Fruit fly (Drosophila melanogaster) whole organism, pupa: ENCODE results near the gene CG34448.

Source experiments
- CG10348 ChIP-seq: fragments of 200-800 bp; sonication (Bioruptor generic); IDR thresholded peaks from 2 replicates; pipeline ENCODE4 v1.3.6; 2022; ENCODE audit warnings: missing biosample characterization, missing genetic modification characterization
- CG12605 ChIP-seq: fragments of 200-800 bp; sonication (Bioruptor generic); IDR thresholded peaks from 2 replicates; pipeline ENCODE4 v1.3.6; 2022; ENCODE audit warnings: missing biosample characterization, missing genetic modification characterization
- CG13204 ChIP-seq: fragments of 200-800 bp; sonication (Bioruptor generic); optimal IDR thresholded peaks from 2 replicates; lab custom pipeline; 2018; ENCODE audit warnings: missing biosample characterization, mild to moderate bottlenecking, missing genetic modification characterization, moderate library complexity
- CG14655 ChIP-seq: fragments of 200-800 bp; sonication (Bioruptor generic); optimal IDR thresholded peaks from 3 replicates; lab custom pipeline; 2017; ENCODE audit warnings: mild to moderate bottlenecking, missing biosample characterization, missing genetic modification reagents, missing genetic modification characterization
- CG15710 ChIP-seq: fragments of 200-800 bp; sonication (Bioruptor generic); optimal IDR thresholded peaks from 2 replicates; lab custom pipeline; 2018; ENCODE audit warnings: missing biosample characterization, mild to moderate bottlenecking, missing genetic modification characterization, moderate library complexity
- CG17806 ChIP-seq: fragments of 200-800 bp; sonication (Bioruptor generic); optimal IDR thresholded peaks from 2 replicates; lab custom pipeline; 2018; ENCODE audit warnings: missing biosample characterization, mild to moderate bottlenecking, missing genetic modification characterization, moderate library complexity
- CG32121 ChIP-seq: fragments of 200-800 bp; sonication (Bioruptor generic); IDR thresholded peaks from 2 replicates; pipeline ENCODE4 v1.3.6; 2022; ENCODE audit warnings: missing biosample characterization, missing genetic modification characterization
- CG34367 ChIP-seq: fragments of 200-800 bp; sonication (Bioruptor generic); optimal IDR thresholded peaks from 2 replicates; lab custom pipeline; 2018; ENCODE audit warnings: missing biosample characterization, mild to moderate bottlenecking, missing genetic modification characterization
- CG4496 ChIP-seq: fragments of 200-800 bp; sonication (Bioruptor generic); IDR thresholded peaks from 3 replicates; pipeline ENCODE4 v1.3.6; 2022; ENCODE audit warnings: missing biosample characterization, missing genetic modification characterization
- CG8159 ChIP-seq: fragments of 200-800 bp; sonication (Bioruptor generic); optimal IDR thresholded peaks from 3 replicates; lab custom pipeline; 2018; ENCODE audit warnings: missing biosample characterization, mild to moderate bottlenecking, missing genetic modification characterization, moderate library complexity
- CG8301 ChIP-seq: fragments of 200-800 bp; sonication (Bioruptor generic); optimal IDR thresholded peaks from 2 replicates; lab custom pipeline; 2018; ENCODE audit warnings: missing biosample characterization, mild to moderate bottlenecking, missing genetic modification characterization
- CG9948 ChIP-seq: fragments of 200-800 bp; sonication (Bioruptor generic); optimal IDR thresholded peaks from 2 replicates; lab custom pipeline; 2018; ENCODE audit warnings: missing biosample characterization, mild to moderate bottlenecking, missing genetic modification characterization, moderate library complexity
- D1 ChIP-seq: fragments of 200-800 bp; sonication (Bioruptor generic); optimal IDR thresholded peaks from 2 replicates; lab custom pipeline; 2018; ENCODE audit warnings: missing biosample characterization, mild to moderate bottlenecking, missing genetic modification characterization, moderate library complexity
- EcR ChIP-seq: fragments of 200-800 bp; sonication (Bioruptor generic); optimal IDR thresholded peaks from 3 replicates; lab custom pipeline; 2019; ENCODE audit warnings: missing biosample characterization, missing genetic modification characterization, mild to moderate bottlenecking, moderate library complexity, missing genetic modification reagents
- Ets98B ChIP-seq: fragments of 200-800 bp; sonication (Bioruptor generic); IDR thresholded peaks from 2 replicates; pipeline ENCODE4 v1.3.6; 2022; ENCODE audit warnings: missing biosample characterization, missing genetic modification characterization
- Pif1A ChIP-seq: fragments of 200-800 bp; sonication (Bioruptor generic); optimal IDR thresholded peaks from 3 replicates; lab custom pipeline; 2016; ENCODE audit warnings: missing biosample characterization, missing genetic modification characterization
- Pif1B ChIP-seq: fragments of 200-800 bp; sonication (Bioruptor generic); optimal IDR thresholded peaks from 3 replicates; lab custom pipeline; 2016; ENCODE audit warnings: missing biosample characterization, missing genetic modification characterization
- Snoo ChIP-seq: fragments of 200-800 bp; sonication (Bioruptor generic); optimal IDR thresholded peaks from 3 replicates; lab custom pipeline; 2017; ENCODE audit warnings: missing biosample characterization, mild to moderate bottlenecking, missing genetic modification characterization, inconsistent platforms
- fd96Ca ChIP-seq: fragments of 200-800 bp; sonication (Bioruptor generic); IDR thresholded peaks from 3 replicates; pipeline ENCODE4 v1.3.6; 2022; ENCODE audit warnings: missing biosample characterization, missing genetic modification characterization
- gl ChIP-seq: fragments of 200-800 bp; sonication (Bioruptor generic); optimal IDR thresholded peaks from 2 replicates; lab custom pipeline; 2018; ENCODE audit warnings: missing biosample characterization, mild to moderate bottlenecking, missing genetic modification characterization
- rn ChIP-seq: fragments of 200-800 bp; sonication (Bioruptor generic); IDR thresholded peaks from 2 replicates; pipeline ENCODE4 v1.3.6; 2022; ENCODE audit warnings: missing biosample characterization, missing genetic modification characterization

The CG34448 gene

DNA sequence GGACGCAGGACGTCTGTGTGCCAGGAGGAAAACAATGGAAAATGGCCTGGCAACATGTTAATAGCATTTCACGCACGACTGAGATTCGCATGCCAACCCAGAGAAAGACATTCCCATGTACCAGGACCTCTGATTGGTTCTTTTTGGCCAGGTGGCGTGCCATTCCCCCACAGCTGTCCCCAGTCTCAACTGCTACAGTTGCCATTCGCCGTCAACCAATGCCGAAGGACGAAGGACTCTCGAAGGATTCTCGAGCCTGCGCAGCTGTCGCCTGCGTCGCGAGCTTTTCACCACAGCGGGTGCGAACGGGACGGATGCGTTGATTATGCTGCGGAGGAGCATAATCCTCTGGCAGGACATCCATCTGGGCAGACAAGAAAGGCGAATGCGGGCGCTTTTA is 17.9 kb downstream of the CG34448 start, which contains the start of gene VGlut:
VGlut (plus strand) TSS at position 399 of the 400 bp plus-strand sequence.
- no peak for TF ChIP-seq CG4496
- TF ChIP-seq CG32121 (GFP tag; lab: Robert Waterston, UW), result no peak
- TF ChIP-seq CG10348 (GFP tag; lab: Robert Waterston, UW), result no peak
- no peak for TF ChIP-seq CG14655 (GFP tag; lab: Kevin White, UChicago)
- TF ChIP-seq Pif1B, result no peak
- no peak for TF ChIP-seq EcR (GFP tag; lab: Kevin White, UChicago)
- no peak for TF ChIP-seq CG8159
- no peak for TF ChIP-seq CG13204 (GFP tag; lab: Kevin White, UChicago)
- no peak for TF ChIP-seq CG17806 (tag; lab: Kevin White, UChicago)
- no peak for TF ChIP-seq CG15710
- no peak for TF ChIP-seq D1 (tag; lab: Kevin White, UChicago)
- TF ChIP-seq Pif1A (GFP tag; lab: Kevin White, UChicago), result no peak
- TF ChIP-seq CG8301, result no peak
- no peak for TF ChIP-seq CG34367 (tag; lab: Kevin White, UChicago)
- TF ChIP-seq Snoo (tag; lab: Kevin White, UChicago), result no peak
- TF ChIP-seq, all 21 proteins: peak for 0

dm6 chr2L:2398459-2398858 is 19.3 kb downstream of the CG34448 start:
- TF ChIP-seq CG13204 (GFP tag; lab: Kevin White, UChicago) (no peak), CG12605 (GFP tag; lab: Robert Waterston, UW) (no peak), EcR (GFP tag; lab: Kevin White, UChicago) (no peak), CG34367 (tag; lab: Kevin White, UChicago) (no peak), Ets98B (GFP tag; lab: Robert Waterston, UW) (no peak), Pif1A (GFP tag; lab: Kevin White, UChicago) (no peak), CG14655 (GFP tag; lab: Kevin White, UChicago) (no peak), CG4496 (no peak), CG8301 (no peak), fd96Ca (GFP tag; lab: Robert Waterston, UW) (no peak), CG9948 (tag; lab: Kevin White, UChicago) (no peak), D1 (tag; lab: Kevin White, UChicago) (no peak), gl (tag; lab: Kevin White, UChicago) (no peak), rn (GFP tag; lab: Robert Waterston, UW) (no peak)

dm6 chr2L:2397080-2397479 is 20.7 kb downstream of the CG34448 start:
- TF ChIP-seq CG8159, result peak; percentile 21
- TF ChIP-seq CG34367 (tag; lab: Kevin White, UChicago), result no peak

DNA sequence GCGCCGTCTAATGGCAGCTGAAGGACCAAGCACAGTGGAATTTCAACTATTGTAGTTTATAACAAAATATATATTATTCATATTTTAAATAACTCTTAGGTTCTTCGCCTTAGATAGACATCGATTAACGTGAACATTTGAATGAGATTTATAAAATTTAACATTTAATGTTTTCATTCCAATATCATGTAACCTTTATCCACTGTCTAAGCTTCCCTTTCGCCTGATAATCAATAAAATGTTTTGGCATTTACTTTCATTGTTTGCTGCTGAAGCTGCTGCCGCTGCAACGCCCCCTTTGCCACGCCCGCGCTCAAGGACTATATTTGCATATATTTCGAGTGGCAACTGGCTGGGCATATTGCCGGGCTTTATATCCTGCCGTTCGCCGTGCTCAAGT is 22.9 kb downstream of the CG34448 start:
- TF ChIP-seq CG8159 (peak; percentile 4), CG34367 (tag; lab: Kevin White, UChicago) (no peak)

dm6 chr2L:2391321-2391720 is 26.4 kb downstream of the CG34448 start, which contains the start of gene CG46448:
TSS of gene CG46448 (plus strand) at chr2L:2391660.
- TF ChIP-seq EcR (GFP tag; lab: Kevin White, UChicago) (no peak), CG17806 (tag; lab: Kevin White, UChicago) (no peak)

DNA sequence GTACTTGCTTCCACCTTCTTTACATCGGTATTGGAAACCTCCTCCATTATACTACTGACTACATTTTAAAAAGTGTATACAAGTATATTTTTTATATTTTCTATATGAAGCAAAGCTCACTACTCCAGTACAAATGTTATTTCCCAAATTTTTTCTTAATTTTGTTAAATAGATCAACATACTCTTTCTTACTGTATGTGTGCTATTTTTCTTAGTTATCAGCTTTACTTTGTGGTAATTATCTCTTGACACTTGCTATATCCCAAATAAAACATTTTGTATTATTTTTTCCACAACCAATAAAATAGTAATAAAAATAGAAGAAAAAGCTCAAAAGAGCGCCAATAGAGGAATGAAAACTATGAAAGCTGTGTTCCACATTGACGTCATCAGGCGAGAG is 27.2 kb downstream of the CG34448 start, which contains the start of gene CG43750:
CG43750 (minus strand) TSS at position 101 of the 400 bp plus-strand sequence.
- no peak for TF ChIP-seq gl (tag; lab: Kevin White, UChicago)
- TF ChIP-seq EcR (GFP tag; lab: Kevin White, UChicago), result no peak
- no peak for TF ChIP-seq CG13204 (GFP tag; lab: Kevin White, UChicago)
- TF ChIP-seq CG10348 (GFP tag; lab: Robert Waterston, UW), result no peak
- no peak for TF ChIP-seq Ets98B (GFP tag; lab: Robert Waterston, UW)
- no peak for TF ChIP-seq Pif1A (GFP tag; lab: Kevin White, UChicago)
- no peak for TF ChIP-seq fd96Ca (GFP tag; lab: Robert Waterston, UW)
- no peak for TF ChIP-seq D1 (tag; lab: Kevin White, UChicago)
- TF ChIP-seq CG12605 (GFP tag; lab: Robert Waterston, UW), result no peak
- TF ChIP-seq Pif1B, result no peak
- TF ChIP-seq CG32121 (GFP tag; lab: Robert Waterston, UW), result no peak
- TF ChIP-seq CG14655 (GFP tag; lab: Kevin White, UChicago), result no peak
- TF ChIP-seq CG34367 (tag; lab: Kevin White, UChicago), result no peak
- TF ChIP-seq Snoo (tag; lab: Kevin White, UChicago), result no peak
- no peak for TF ChIP-seq CG4496
- TF ChIP-seq rn (GFP tag; lab: Robert Waterston, UW), result no peak
- TF ChIP-seq CG17806 (tag; lab: Kevin White, UChicago), result no peak
- no peak for TF ChIP-seq CG9948 (tag; lab: Kevin White, UChicago)
- no peak for TF ChIP-seq CG8301

dm6 chr2L:2385692-2386091 is 32.1 kb downstream of the CG34448 start, which contains the start of gene CG3557:
TSS of gene CG3557 (minus strand) at chr2L:2385792.
- TF ChIP-seq rn (GFP tag; lab: Robert Waterston, UW) (no peak), EcR (GFP tag; lab: Kevin White, UChicago) (no peak), CG8159 (no peak), fd96Ca (GFP tag; lab: Robert Waterston, UW) (no peak), CG10348 (GFP tag; lab: Robert Waterston, UW) (no peak), CG15710 (no peak), CG4496 (no peak), CG14655 (GFP tag; lab: Kevin White, UChicago) (no peak), CG8301 (no peak), Pif1A (GFP tag; lab: Kevin White, UChicago) (no peak)
